Fruit fly (Drosophila melanogaster): ENCODE data around the gene CG34116.
A peak's percentile ranks its signal among the peaks of the same experiment; 100 is the strongest.
"Not testable (repeated sequence)": the region's sequence is repeated elsewhere in the genome, so short reads cannot be mapped to it uniquely, and the experiment has no call there.

The CG34116 gene

DNA sequence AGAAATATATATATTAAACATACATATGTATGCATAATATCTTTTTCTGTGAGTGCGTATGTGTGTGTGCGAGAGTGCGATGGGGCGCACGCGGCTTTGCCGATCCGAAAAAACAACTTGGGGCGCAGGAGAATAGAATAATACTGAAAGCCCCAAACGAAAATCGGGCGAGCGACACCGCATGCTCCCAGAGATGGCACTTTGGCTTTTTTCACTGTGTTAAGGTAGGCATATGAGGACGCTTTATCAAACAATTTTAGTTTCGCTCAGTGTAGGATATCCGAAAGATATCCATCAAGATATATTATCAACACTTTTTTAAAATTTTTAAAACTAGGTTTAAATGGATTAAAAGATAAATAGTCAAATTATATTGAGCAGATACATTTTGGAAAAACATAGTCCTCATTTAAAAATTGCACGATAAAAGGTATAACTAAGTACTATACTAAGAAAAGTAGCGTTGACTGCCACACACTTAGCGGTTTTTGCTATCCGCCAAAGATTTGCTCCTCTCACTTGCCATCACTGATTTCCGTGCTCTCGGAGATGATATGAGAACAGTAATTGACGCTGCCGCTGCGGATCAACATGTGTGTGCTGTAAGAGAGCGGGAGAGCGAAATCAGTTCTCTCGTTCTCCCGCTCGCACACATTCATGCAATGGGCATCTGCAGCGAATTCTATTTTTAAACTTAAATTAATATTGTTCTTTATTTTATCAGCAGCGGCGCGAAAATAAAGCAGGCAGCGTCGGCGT lies 14.7 kb downstream of the CG34116 start (continued):
- peak; percentile 21 for TF ChIP-seq CrebA (GFP tag; optimal IDR thresholded peaks at IDR 0.05; ENCODE audit: borderline replicate concordance)
- TF ChIP-seq foxo (GFP tag; optimal IDR thresholded peaks at IDR 0.05) = peak in 1 of 2 experiments; percentile 80

DNA sequence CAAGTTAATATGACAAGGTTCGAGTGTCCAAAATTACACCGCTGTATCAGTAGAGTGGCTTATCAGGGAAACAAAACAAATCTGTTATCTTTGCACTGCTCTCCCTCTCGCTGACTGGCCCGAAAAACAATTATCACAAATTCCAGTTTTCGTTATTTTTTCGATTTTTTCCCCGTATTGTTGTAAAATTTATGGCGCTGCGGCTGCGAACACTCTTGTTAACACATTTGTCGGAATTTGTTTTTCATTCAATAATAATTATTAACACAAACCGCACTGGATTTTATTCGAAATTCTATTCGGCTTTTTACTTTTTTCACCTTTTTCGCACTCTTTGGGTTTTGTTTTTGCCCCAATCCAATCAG lies 15.3 kb downstream of the CG34116 start:
- no peak for TF ChIP-seq Rel (GFP tag; optimal IDR thresholded peaks at IDR 0.05)
- peak; percentile 51 for TF ChIP-seq Rel (tag; optimal IDR thresholded peaks at IDR 0.05)
- no peak for TF ChIP-seq dsf (GFP tag; optimal IDR thresholded peaks at IDR 0.05; ENCODE audit: borderline replicate concordance)
- TF ChIP-seq GATAd (GFP tag; optimal IDR thresholded peaks at IDR 0.05) = no peak
- no peak for TF ChIP-seq Abd-B (GFP tag; optimal IDR thresholded peaks at IDR 0.05)
- no peak for TF ChIP-seq Hnf4 (GFP tag; optimal IDR thresholded peaks at IDR 0.05)
- TF ChIP-seq fru (GFP tag; optimal IDR thresholded peaks at IDR 0.05) = no peak

DNA sequence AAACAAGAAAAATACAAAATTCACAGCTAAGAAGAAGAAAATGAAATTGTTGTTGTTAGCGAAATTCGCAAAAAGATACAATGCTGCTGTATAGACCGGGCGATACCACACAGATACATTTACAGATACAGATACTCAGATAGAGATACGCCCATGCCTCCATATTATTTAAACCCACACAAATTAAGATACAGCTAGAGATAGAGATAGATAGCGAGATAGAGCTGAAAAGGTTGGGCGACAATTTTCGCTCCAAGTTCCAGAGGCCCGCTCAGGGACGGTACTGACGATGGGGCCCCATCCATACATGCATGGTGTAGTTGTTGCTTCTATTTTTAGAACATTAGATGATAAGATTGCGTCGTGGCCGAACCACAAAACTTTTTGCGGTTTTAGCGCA lies 18.2 kb downstream of the CG34116 start:
- TF ChIP-seq sv (GFP tag; optimal IDR thresholded peaks at IDR 0.05) (no peak), brk (GFP tag; optimal IDR thresholded peaks at IDR 0.05) (no peak), CrebA (GFP tag; optimal IDR thresholded peaks at IDR 0.05; ENCODE audit: borderline replicate concordance) (no peak), Dfd (GFP tag; optimal IDR thresholded peaks at IDR 0.05) (no peak), Hr83 (GFP tag; optimal IDR thresholded peaks at IDR 0.05; ENCODE audit: poor library complexity, severe bottlenecking) (peak; percentile 28), Vsx2 (GFP tag; optimal IDR thresholded peaks at IDR 0.05; ENCODE audit: partially characterized antibody) (no peak), Hr78 (GFP tag; optimal IDR thresholded peaks at IDR 0.05) (no peak), psq (GFP tag; optimal IDR thresholded peaks at IDR 0.05) (no peak)

DNA sequence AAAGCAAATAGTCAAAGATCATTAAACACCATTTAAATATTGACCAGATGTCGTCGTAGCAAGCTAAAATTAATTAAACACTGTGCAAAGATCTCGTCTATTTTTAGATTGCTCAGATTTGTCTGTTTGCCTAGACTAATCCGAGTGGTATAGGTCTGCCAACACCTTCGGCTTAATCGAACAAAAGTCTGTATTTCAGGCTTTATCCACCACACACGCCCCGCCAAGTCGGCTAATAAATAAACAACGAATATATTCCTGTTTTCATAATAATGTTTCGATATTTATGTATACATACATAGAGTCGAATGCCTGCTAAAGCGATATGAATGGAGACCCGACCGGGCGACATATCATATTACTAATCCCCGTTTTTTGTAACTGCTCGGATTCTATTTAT lies 27.3 kb downstream of the CG34116 start:
- no peak for TF ChIP-seq foxo (GFP tag; optimal IDR thresholded peaks at IDR 0.05)

dm6 chr3L:19777279-19777960 lies 28.4 kb downstream of the CG34116 start:
- TF ChIP-seq h (GFP tag; optimal IDR thresholded peaks at IDR 0.05) = peak; percentile 11
- TF ChIP-seq tai (GFP tag; optimal IDR thresholded peaks at IDR 0.05) = peak; percentile 34
- TF ChIP-seq Myc (optimal IDR thresholded peaks at IDR 0.05) = no peak
- peak; percentile 28 for TF ChIP-seq brk (GFP tag; optimal IDR thresholded peaks at IDR 0.05)
- peak; percentile 66 for TF ChIP-seq Vsx2 (GFP tag; optimal IDR thresholded peaks at IDR 0.05; ENCODE audit: partially characterized antibody)
- no peak for TF ChIP-seq pan (optimal IDR thresholded peaks at IDR 0.05)
- TF ChIP-seq Rel (GFP tag; optimal IDR thresholded peaks at IDR 0.05) = no peak
- TF ChIP-seq Rel (tag; optimal IDR thresholded peaks at IDR 0.05) = peak; percentile 24
- TF ChIP-seq woc (GFP tag; optimal IDR thresholded peaks at IDR 0.05) = no peak
- TF ChIP-seq CrebA (GFP tag; optimal IDR thresholded peaks at IDR 0.05; ENCODE audit: borderline replicate concordance) = peak; percentile 36
- no peak for TF ChIP-seq rgr (GFP tag; optimal IDR thresholded peaks at IDR 0.05)

DNA sequence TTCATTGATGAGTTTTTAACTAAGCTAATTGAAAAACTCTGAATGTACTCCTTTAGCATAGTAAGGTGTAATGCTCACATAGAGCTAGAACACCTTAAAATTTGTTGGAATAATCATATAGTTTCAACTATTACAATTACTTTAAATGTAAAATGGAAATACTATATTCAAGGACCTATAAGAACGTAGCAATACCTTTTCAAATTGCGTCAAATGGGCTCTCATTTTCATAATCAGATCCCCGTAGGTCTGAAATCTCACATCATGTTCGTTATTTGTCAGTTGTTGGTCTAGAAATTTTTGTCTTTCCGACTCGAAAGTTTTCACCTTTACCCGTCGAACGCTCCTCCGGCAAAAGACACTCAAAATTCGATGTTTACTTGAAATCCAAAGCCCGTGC lies 45.7 kb downstream of the CG34116 start, which contains the start of gene Vtld:
Vtld (plus strand) TSS at position 301 of the 400 bp plus-strand sequence.
- TF ChIP-seq Hnf4, rgr, sage (GFP tag; optimal IDR thresholded peaks at IDR 0.05): not testable (repeated sequence)
